Fruit fly (Drosophila melanogaster): Measurements from ENCODE around the gene Fum2.
A peak's percentile ranks its signal among the peaks of the same experiment; 100 is the strongest.

Fum2 gene

dm6 chrX:6699255-6699885 lies 17.8 kb downstream of the Fum2 start, which contains the start of gene CG14441:
TSS of gene CG14441 (plus strand) at chrX:6699508.
- TF ChIP-seq fd3F (GFP tag; optimal IDR thresholded peaks at IDR 0.05) (no peak), BEAF-32 (GFP tag; optimal IDR thresholded peaks at IDR 0.05) (peak; percentile 94), Asciz (GFP tag; optimal IDR thresholded peaks at IDR 0.05) (peak; percentile 18), CG14710 (tag; optimal IDR thresholded peaks at IDR 0.05) (peak; percentile 54), gro (GFP tag; optimal IDR thresholded peaks at IDR 0.05) (peak; percentile 71), CG16779 (GFP tag; IDR thresholded peaks at IDR 0.05) (no peak), bowl (GFP tag; IDR thresholded peaks at IDR 0.05) (no peak), CG14860 (GFP tag; IDR thresholded peaks at IDR 0.05; ENCODE audit: partially characterized antibody) (peak; percentile 97), slou (GFP tag; optimal IDR thresholded peaks at IDR 0.05) (no peak), luna (GFP tag; optimal IDR thresholded peaks at IDR 0.05) (peak; percentile 21), lmd (GFP tag; IDR thresholded peaks at IDR 0.05) (peak; percentile 27; the same call in 1 of the 2 replicates), sug (tag; optimal IDR thresholded peaks at IDR 0.05) (peak; percentile 53), NC2β (GFP tag; optimal IDR thresholded peaks at IDR 0.05) (no peak), CG7271 (tag; optimal IDR thresholded peaks at IDR 0.05) (peak; percentile 13), NK7.1 (GFP tag; optimal IDR thresholded peaks at IDR 0.05) (peak; percentile 17), CG13424 (tag; optimal IDR thresholded peaks at IDR 0.05) (peak; percentile 43), nmo (GFP tag; optimal IDR thresholded peaks at IDR 0.05) (peak; percentile 38), so (GFP tag; IDR thresholded peaks at IDR 0.05) (peak; percentile 57; the same call in 1 of the 3 replicates), lilli (GFP tag; optimal IDR thresholded peaks at IDR 0.05) (peak; percentile 55), chinmo (GFP tag; IDR thresholded peaks at IDR 0.05; ENCODE audit: partially characterized antibody) (peak; percentile 98), nau (GFP tag; optimal IDR thresholded peaks at IDR 0.05) (peak; percentile 67), CG2129 (GFP tag; IDR thresholded peaks at IDR 0.05; ENCODE audit: partially characterized antibody) (peak; percentile 100), CG3838 (GFP tag; optimal IDR thresholded peaks at IDR 0.05) (no peak), CG12659 (GFP tag; optimal IDR thresholded peaks at IDR 0.05) (peak; percentile 35), Bteb2 (GFP tag; optimal IDR thresholded peaks at IDR 0.05) (peak; percentile 47), sisA (GFP tag; IDR thresholded peaks at IDR 0.05) (no peak), her (GFP tag; optimal IDR thresholded peaks at IDR 0.05) (peak; percentile 40), shn (GFP tag; optimal IDR thresholded peaks at IDR 0.05) (peak; percentile 18), CG15696 (tag; optimal IDR thresholded peaks at IDR 0.05) (peak; percentile 10), Dll (GFP tag; IDR thresholded peaks at IDR 0.05; ENCODE audit: partially characterized antibody) (peak; percentile 100), CG12219 (GFP tag; optimal IDR thresholded peaks at IDR 0.05) (no peak), bab2 (GFP tag; optimal IDR thresholded peaks at IDR 0.05) (peak; percentile 17), CG12942 (GFP tag; optimal IDR thresholded peaks at IDR 0.05) (no peak), CG10654 (GFP tag; optimal IDR thresholded peaks at IDR 0.05) (no peak), CG2712 (tag; optimal IDR thresholded peaks at IDR 0.05) (peak; percentile 51), CG7372 (GFP tag; IDR thresholded peaks at IDR 0.05) (no peak), Hmr (GFP tag; optimal IDR thresholded peaks at IDR 0.05) (peak; percentile 80), CG4707 (GFP tag; optimal IDR thresholded peaks at IDR 0.05) (peak; percentile 41), pho (GFP tag; optimal IDR thresholded peaks at IDR 0.05) (peak; percentile 10), Nf-YA (GFP tag; IDR thresholded peaks at IDR 0.05) (no peak), Adf1 (GFP tag; IDR thresholded peaks at IDR 0.05) (peak; percentile 41; the same call in 1 of the 2 replicates), corto (GFP tag; optimal IDR thresholded peaks at IDR 0.05) (peak; percentile 75), Opbp (GFP tag; IDR thresholded peaks at IDR 0.05; ENCODE audit: partially characterized antibody) (peak; percentile 93), sd (tag; optimal IDR thresholded peaks at IDR 0.05) (peak; percentile 73), CG12769 (tag; optimal IDR thresholded peaks at IDR 0.05) (peak; percentile 51), Atf6 (GFP tag; IDR thresholded peaks at IDR 0.05) (peak; percentile 46; the same call in 1 of the 2 replicates), CG13624 (GFP tag; optimal IDR thresholded peaks at IDR 0.05) (peak; percentile 45), CG31441 (GFP tag; IDR thresholded peaks at IDR 0.05) (peak; percentile 47; the same call in 1 of the 2 replicates), CG6854 (GFP tag; optimal IDR thresholded peaks at IDR 0.05) (peak; percentile 68)
